Worm (Caenorhabditis elegans) whole organism, young adult: ENCODE results near the gene irld-25.

Experiments
- B0019.2 ChIP-seq: fragments of 200-800 bp; sonication (Bioruptor generic); conservative IDR thresholded peaks from 2 replicates; pipeline ENCODE4 v1.3.6; 2022; ENCODE audit warnings: missing genetic modification reagents, missing genetic modification characterization, missing compliant biosample characterization
- D2030.7 ChIP-seq: fragments of 200-800 bp; sonication (Bioruptor generic); IDR thresholded peaks from 2 replicates; pipeline ENCODE4 v1.3.6; 2022; ENCODE audit warnings: missing genetic modification reagents, missing genetic modification characterization, missing compliant biosample characterization
- F10E7.11 ChIP-seq: sonication (generic microtip); optimal IDR thresholded peaks from 2 replicates; lab custom pipeline; 2017; ENCODE audit warnings: mild to moderate bottlenecking, missing genetic modification characterization, moderate library complexity, missing compliant biosample characterization
- F49E8.2 ChIP-seq: sonication (generic microtip); optimal IDR thresholded peaks from 3 replicates; lab custom pipeline; 2017; ENCODE audit warnings: missing genetic modification characterization, mild to moderate bottlenecking, missing compliant biosample characterization, antibody characterized with exemption, moderate library complexity; ENCODE audit not compliant: insufficient read depth
- F52B5.7 ChIP-seq: sonication (generic microtip); optimal IDR thresholded peaks from 2 replicates; lab custom pipeline; 2016; ENCODE audit warnings: mild to moderate bottlenecking, missing genetic modification characterization, missing compliant biosample characterization
- F55B11.4 ChIP-seq: sonication (generic microtip); optimal IDR thresholded peaks from 2 replicates; lab custom pipeline; 2016; ENCODE audit warnings: missing compliant biosample characterization, missing genetic modification characterization, borderline replicate concordance; ENCODE audit not compliant: insufficient read depth
- F57C9.4 ChIP-seq: sonication (generic microtip); optimal IDR thresholded peaks from 2 replicates; lab custom pipeline; 2017; ENCODE audit warnings: mild to moderate bottlenecking, missing genetic modification characterization, missing compliant biosample characterization
- T07F8.4 ChIP-seq: sonication (generic microtip); optimal IDR thresholded peaks from 2 replicates; lab custom pipeline; 2016; ENCODE audit warnings: mild to moderate bottlenecking, missing genetic modification characterization, moderate library complexity, missing compliant biosample characterization
- T26A5.8 ChIP-seq: sonication (generic microtip); optimal IDR thresholded peaks from 2 replicates; lab custom pipeline; 2016; ENCODE audit warnings: missing genetic modification characterization, missing compliant biosample characterization
- Y56A3A.18 ChIP-seq: fragments of 200-800 bp; sonication (Bioruptor generic); IDR thresholded peaks from 2 replicates; pipeline ENCODE4 v1.3.6; 2022; ENCODE audit warnings: missing genetic modification reagents, missing genetic modification characterization, missing compliant biosample characterization
- Y67H2A.10 ChIP-seq: fragments of 200-800 bp; sonication (Bioruptor generic); conservative IDR thresholded peaks from 2 replicates; pipeline ENCODE4 v1.3.6; 2022; ENCODE audit warnings: missing genetic modification reagents, missing genetic modification characterization, missing compliant biosample characterization
- aptf-3 ChIP-seq: fragments of 200-800 bp; sonication (Bioruptor generic); IDR thresholded peaks from 2 replicates; pipeline ENCODE4 v1.3.6; 2022; ENCODE audit warnings: missing genetic modification characterization, missing compliant biosample characterization
- attf-5 ChIP-seq: fragments of 200-800 bp; sonication (Bioruptor generic); optimal IDR thresholded peaks from 2 replicates; lab custom pipeline; 2018; ENCODE audit warnings: mild to moderate bottlenecking, missing genetic modification characterization, missing compliant biosample characterization
- bed-1 ChIP-seq: fragments of 200-800 bp; sonication (Bioruptor generic); IDR thresholded peaks from 2 replicates; pipeline ENCODE4 v1.3.6; 2022; ENCODE audit warnings: missing genetic modification reagents, missing genetic modification characterization, missing compliant biosample characterization
- cebp-2 ChIP-seq: fragments of 200-800 bp; sonication (Bioruptor generic); IDR thresholded peaks from 2 replicates; pipeline ENCODE4 v1.3.6; 2022; ENCODE audit warnings: missing genetic modification characterization, missing compliant biosample characterization
- ceh-40 ChIP-seq: fragments of 200-800 bp; sonication (Bioruptor generic); IDR thresholded peaks from 2 replicates; pipeline ENCODE4 v1.3.6; 2022; ENCODE audit warnings: missing genetic modification characterization, missing compliant biosample characterization
- ceh-91 ChIP-seq: fragments of 200-800 bp; sonication (Bioruptor generic); IDR thresholded peaks from 2 replicates; pipeline ENCODE4 v1.3.6; 2022; ENCODE audit warnings: missing genetic modification reagents, missing genetic modification characterization, missing compliant biosample characterization
- dox-1 ChIP-seq: fragments of 200-800 bp; sonication (Bioruptor generic); IDR thresholded peaks from 2 replicates; pipeline ENCODE4 v1.3.6; 2022; ENCODE audit warnings: missing genetic modification reagents, missing genetic modification characterization, missing compliant biosample characterization
- dpff-1 ChIP-seq: sonication (generic microtip); optimal IDR thresholded peaks from 2 replicates; lab custom pipeline; 2017; ENCODE audit warnings: mild to moderate bottlenecking, missing genetic modification characterization, missing compliant biosample characterization
- egl-44 ChIP-seq: fragments of 200-800 bp; sonication (Bioruptor generic); IDR thresholded peaks from 2 replicates; pipeline ENCODE4 v1.3.6; 2022; ENCODE audit warnings: missing genetic modification reagents, missing genetic modification characterization, missing compliant biosample characterization
- egrh-3 ChIP-seq: fragments of 200-800 bp; sonication (Bioruptor generic); IDR thresholded peaks from 2 replicates; pipeline ENCODE4 v1.3.6; 2022; ENCODE audit warnings: missing genetic modification reagents, missing genetic modification characterization, missing compliant biosample characterization
- ekl-4 ChIP-seq: fragments of 200-800 bp; sonication (Bioruptor generic); IDR thresholded peaks from 2 replicates; pipeline ENCODE4 v1.3.6; 2022; ENCODE audit warnings: missing genetic modification reagents, missing genetic modification characterization, missing compliant biosample characterization
- him-1 ChIP-seq: sonication (generic microtip); optimal IDR thresholded peaks from 2 replicates; lab custom pipeline; 2016; ENCODE audit warnings: missing genotype, missing genetic modification reagents, missing genetic modification characterization, missing compliant biosample characterization
- hlh-12 ChIP-seq: sonication (generic microtip); optimal IDR thresholded peaks from 2 replicates; lab custom pipeline; 2016; ENCODE audit warnings: missing genetic modification characterization, missing compliant biosample characterization
- hlh-26 ChIP-seq: fragments of 200-800 bp; sonication (Bioruptor generic); conservative IDR thresholded peaks from 2 replicates; pipeline ENCODE4 v1.3.6; 2022; ENCODE audit warnings: missing genetic modification reagents, missing genetic modification characterization, missing compliant biosample characterization
- hmg-1.2 ChIP-seq: fragments of 200-800 bp; sonication (Bioruptor generic); IDR thresholded peaks from 2 replicates; pipeline ENCODE4 v1.3.6; 2022; ENCODE audit warnings: missing genetic modification reagents, missing genetic modification characterization, missing compliant biosample characterization
- hsf-1 ChIP-seq: fragments of 200-800 bp; sonication (Bioruptor generic); IDR thresholded peaks from 2 replicates; pipeline ENCODE4 v1.3.6; 2022; ENCODE audit warnings: missing genetic modification reagents, missing genetic modification characterization, missing compliant biosample characterization
- lag-1 ChIP-seq: fragments of 200-800 bp; sonication (Bioruptor generic); IDR thresholded peaks from 2 replicates; pipeline ENCODE4 v1.3.6; 2022; ENCODE audit warnings: missing genetic modification reagents, missing genetic modification characterization, missing compliant biosample characterization
- let-526 ChIP-seq: fragments of 200-800 bp; sonication (Bioruptor generic); IDR thresholded peaks from 2 replicates; pipeline ENCODE4 v1.3.6; 2022; ENCODE audit warnings: missing genetic modification reagents, missing genetic modification characterization, missing compliant biosample characterization
- lin-54 ChIP-seq: fragments of 200-800 bp; sonication (Bioruptor generic); optimal IDR thresholded peaks from 2 replicates; lab custom pipeline; 2018; ENCODE audit warnings: mild to moderate bottlenecking, missing genetic modification characterization, missing compliant biosample characterization
- lsl-1 ChIP-seq: fragments of 200-800 bp; sonication (Bioruptor generic); optimal IDR thresholded peaks from 2 replicates; lab custom pipeline; 2018; ENCODE audit warnings: mild to moderate bottlenecking, missing genetic modification characterization, moderate library complexity, missing compliant biosample characterization
- madf-6 ChIP-seq: fragments of 200-800 bp; sonication (Bioruptor generic); IDR thresholded peaks from 2 replicates; pipeline ENCODE4 v1.3.6; 2022; ENCODE audit warnings: missing genetic modification reagents, missing genetic modification characterization, missing compliant biosample characterization
- mes-4 ChIP-seq: sonication (generic microtip); optimal IDR thresholded peaks from 2 replicates; lab custom pipeline; 2016; ENCODE audit warnings: missing genotype, missing genetic modification characterization, missing compliant biosample characterization
- mxl-1 ChIP-seq: sonication (generic microtip); optimal IDR thresholded peaks from 2 replicates; lab custom pipeline; 2016; ENCODE audit warnings: missing genetic modification characterization, missing compliant biosample characterization
- nfya-2 ChIP-seq: fragments of 200-800 bp; sonication (Bioruptor generic); IDR thresholded peaks from 2 replicates; pipeline ENCODE4 v1.3.6; 2022; ENCODE audit warnings: missing genetic modification reagents, missing genetic modification characterization, missing compliant biosample characterization
- nhr-120 ChIP-seq: fragments of 200-800 bp; sonication (Bioruptor generic); IDR thresholded peaks from 2 replicates; pipeline ENCODE4 v1.3.6; 2022; ENCODE audit warnings: missing genetic modification characterization, missing compliant biosample characterization
- nhr-179 ChIP-seq: sonication (generic microtip); optimal IDR thresholded peaks from 2 replicates; lab custom pipeline; 2016; ENCODE audit warnings: mild to moderate bottlenecking, missing genetic modification characterization, missing compliant biosample characterization
- nhr-80 ChIP-seq: sonication (generic microtip); optimal IDR thresholded peaks from 2 replicates; lab custom pipeline; 2016; ENCODE audit warnings: missing genetic modification characterization, missing compliant biosample characterization
- nhr-90 ChIP-seq: sonication (generic microtip); optimal IDR thresholded peaks from 2 replicates; lab custom pipeline; 2016; ENCODE audit warnings: missing genotype, mild to moderate bottlenecking, missing genetic modification characterization, missing compliant biosample characterization
- rcor-1 ChIP-seq: fragments of 200-800 bp; sonication (Bioruptor generic); IDR thresholded peaks from 2 replicates; pipeline ENCODE4 v1.3.6; 2022; ENCODE audit warnings: missing genetic modification reagents, missing genetic modification characterization, missing compliant biosample characterization
- rec-8 ChIP-seq, 2 experiments: sonication (generic microtip); optimal IDR thresholded peaks; 2 replicates each; lab custom pipeline; 2016; ENCODE audit warnings: mild to moderate bottlenecking in 2 of 2, missing genetic modification characterization in 2 of 2, missing genetic modification reagents in 2 of 2, missing genotype in 2 of 2, missing biosample characterization in 1 of 2, missing compliant biosample characterization in 1 of 2, moderate library complexity in 1 of 2
- repo-1 ChIP-seq: sonication (generic microtip); optimal IDR thresholded peaks from 2 replicates; lab custom pipeline; 2017; ENCODE audit warnings: mild to moderate bottlenecking, missing genetic modification characterization, missing compliant biosample characterization
- rpc-1 ChIP-seq, 2 experiments: fragments of 150-350 bp in 1 of 2; sonication (generic microtip) in 1 of 2; optimal IDR thresholded peaks; 2 replicates each; lab custom pipeline; 2014 to 2018; ENCODE audit warnings: missing biosample characterization in 1 of 2, missing genetic modification characterization in 1 of 2, missing genetic modification reagents in 1 of 2, missing genotype in 1 of 2
- snpc-3.4 ChIP-seq: sonication (generic microtip); optimal IDR thresholded peaks from 2 replicates; lab custom pipeline; 2017; ENCODE audit warnings: missing genetic modification characterization, mild to moderate bottlenecking, missing compliant biosample characterization, antibody characterized with exemption, moderate library complexity, missing genotype, missing genetic modification reagents
- snpc-4 ChIP-seq, 5 experiments: fragments of 150-350 bp in 1 of 5; sonication (generic microtip) in 4 of 5; optimal IDR thresholded peaks; 2 replicates each; lab custom pipeline; 2014 to 2018; ENCODE audit warnings: missing genetic modification characterization in 5 of 5, missing biosample characterization in 3 of 5, antibody characterized with exemption in 2 of 5, mild to moderate bottlenecking in 2 of 5, missing compliant biosample characterization in 2 of 5, missing genotype in 2 of 5, moderate library complexity in 2 of 5, missing genetic modification reagents in 1 of 5
- somi-1 ChIP-seq: fragments of 200-800 bp; sonication (Bioruptor generic); optimal IDR thresholded peaks from 2 replicates; lab custom pipeline; 2018; ENCODE audit warnings: mild to moderate bottlenecking, missing genetic modification characterization, missing compliant biosample characterization
- unc-62 ChIP-seq: fragments of 150-350 bp; optimal IDR thresholded peaks from 2 replicates; lab custom pipeline; 2014; ENCODE audit warnings: missing biosample characterization, missing genetic modification reagents, missing genetic modification characterization

The irld-25 gene

DNA sequence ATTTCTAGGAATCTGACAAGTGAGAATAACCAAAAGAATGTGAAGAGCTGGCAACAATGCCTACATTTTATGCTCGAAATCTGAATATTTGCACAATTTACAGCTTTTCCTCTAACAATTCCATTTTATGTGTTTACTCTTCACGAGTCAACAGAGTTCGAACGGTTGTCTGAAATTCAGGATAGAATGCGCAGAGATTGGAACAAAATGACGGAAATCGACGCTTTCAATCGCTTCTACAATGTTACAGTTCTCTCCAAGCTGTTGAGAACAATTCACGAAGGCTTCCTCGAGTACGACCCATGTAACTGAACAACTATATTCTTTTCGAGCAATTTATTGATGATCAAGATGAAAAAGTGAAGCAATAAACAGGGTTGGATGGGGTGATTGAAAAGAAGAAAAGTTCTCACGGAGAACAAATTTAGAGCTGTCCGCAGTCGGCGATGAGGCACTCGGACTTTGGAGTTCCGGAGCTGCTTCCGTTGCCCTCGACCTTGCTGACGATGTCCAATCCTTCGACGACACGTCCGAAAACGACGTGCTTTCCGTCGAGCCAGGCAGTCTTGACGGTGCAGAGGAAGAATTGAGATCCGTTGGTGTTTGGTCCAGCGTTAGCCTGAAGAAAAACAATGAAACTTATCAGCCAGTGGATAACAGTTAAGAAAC is 35.0 kb upstream of the irld-25 start, which contains the start of gene Y75B12B.3 (continued):
- TF ChIP-seq lin-54 (GFP tag; lab: Kevin White, UChicago) (peak; percentile 62), snpc-4 (GFP tag; optimal IDR thresholded peaks at IDR 0.05; lab: Kevin White, UChicago) (peak; percentile 48), snpc-4 (tag; optimal IDR thresholded peaks at IDR 0.05; lab: Kevin White, UChicago) (peak in 2 of 4 experiments; percentile 0 to 37), B0019.2 (GFP tag; lab: Robert Waterston, UW) (no peak), rcor-1 (peak; percentile 5; the same call in 1 of the 2 replicates), rpc-1 (optimal IDR thresholded peaks at IDR 0.05; lab: Kevin White, UChicago) (no peak), rpc-1 (tag; optimal IDR thresholded peaks at IDR 0.05; lab: Kevin White, UChicago) (no peak), mes-4 (tag; lab: Kevin White, UChicago) (no peak), repo-1 (tag; lab: Kevin White, UChicago) (no peak), nhr-179 (no peak), cebp-2 (GFP tag; lab: Robert Waterston, UW) (no peak), attf-5 (peak; percentile 48), hlh-12 (tag; lab: Kevin White, UChicago) (no peak), D2030.7 (GFP tag; lab: Robert Waterston, UW) (no peak), hlh-26 (GFP tag; lab: Robert Waterston, UW) (no peak), nhr-120 (GFP tag; lab: Robert Waterston, UW) (no peak), F49E8.2 (tag; lab: Kevin White, UChicago) (peak; percentile 84), lag-1 (GFP tag; lab: Robert Waterston, UW) (no peak), somi-1 (GFP tag; lab: Kevin White, UChicago) (no peak), bed-1 (GFP tag; lab: Robert Waterston, UW) (no peak), dpff-1 (tag; lab: Kevin White, UChicago) (no peak), hmg-1.2 (GFP tag; lab: Robert Waterston, UW) (0 out of 2 replicates have a peak, but pooled peaks have one; percentile 10), T07F8.4 (tag; lab: Kevin White, UChicago) (no peak), lsl-1 (GFP tag; lab: Kevin White, UChicago) (peak; percentile 47), F52B5.7 (no peak), Y67H2A.10 (GFP tag; lab: Robert Waterston, UW) (no peak), nhr-90 (tag; lab: Kevin White, UChicago) (no peak), T26A5.8 (peak; percentile 24), him-1 (tag; lab: Kevin White, UChicago) (peak; percentile 57), snpc-3.4 (tag; lab: Kevin White, UChicago) (peak; percentile 24), aptf-3 (GFP tag; lab: Robert Waterston, UW) (no peak), egrh-3 (peak; percentile 18; the same call in 1 of the 2 replicates), Y56A3A.18 (GFP tag; lab: Robert Waterston, UW) (peak; percentile 41; the same call in 1 of the 2 replicates), F57C9.4 (tag; lab: Kevin White, UChicago) (no peak), dox-1 (GFP tag; lab: Robert Waterston, UW) (peak; percentile 32; the same call in 1 of the 2 replicates), let-526 (GFP tag; lab: Robert Waterston, UW) (no peak), mxl-1 (tag; lab: Kevin White, UChicago) (no peak), F10E7.11 (tag; lab: Kevin White, UChicago) (no peak), nfya-2 (no peak), ceh-40 (no peak), ekl-4 (GFP tag; lab: Robert Waterston, UW) (peak; percentile 76; the same call in 1 of the 2 replicates), nhr-80 (tag; lab: Kevin White, UChicago) (no peak), egl-44 (GFP tag; lab: Robert Waterston, UW) (0 out of 2 replicates have a peak, but pooled peaks have one; percentile 17), ceh-91 (GFP tag; lab: Robert Waterston, UW) (no peak), madf-6 (GFP tag; lab: Robert Waterston, UW) (peak; percentile 73), rec-8 (tag; optimal IDR thresholded peaks at IDR 0.05; lab: Kevin White, UChicago) (peak in 1 of 2 experiments; percentile 22), unc-62 (GFP tag; lab: Kevin White, UChicago) (no peak), hsf-1 (GFP tag; lab: Robert Waterston, UW) (peak; percentile 83), F55B11.4 (tag; lab: Kevin White, UChicago) (no peak)
